Worm (Caenorhabditis elegans) whole organism, late embryonic: ENCODE data around the gene C44H4.4.

ENCODE experiments used
- ama-1 ChIP-seq: fragments of 150-350 bp; optimal IDR thresholded peaks from 2 replicates; lab custom pipeline; 2014
- ceh-19 ChIP-seq: fragments of 200-800 bp; sonication (Bioruptor generic); optimal IDR thresholded peaks from 2 replicates; lab custom pipeline; 2018; ENCODE audit warnings: mild to moderate bottlenecking, missing genetic modification characterization, missing compliant biosample characterization
- ceh-34 ChIP-seq: sonication (generic microtip); optimal IDR thresholded peaks from 2 replicates; lab custom pipeline; 2016; ENCODE audit warnings: mild to moderate bottlenecking, missing genetic modification characterization, missing compliant biosample characterization
- elt-2 ChIP-seq: sonication (generic microtip); optimal IDR thresholded peaks from 2 replicates; lab custom pipeline; 2016; ENCODE audit warnings: missing genetic modification reagents, missing genetic modification characterization, missing compliant biosample characterization
- ets-4 ChIP-seq: sonication (generic microtip); optimal IDR thresholded peaks from 2 replicates; lab custom pipeline; 2016; ENCODE audit warnings: missing genetic modification characterization, missing compliant biosample characterization
- hlh-13 ChIP-seq: fragments of 200-800 bp; sonication (Bioruptor generic); optimal IDR thresholded peaks from 2 replicates; lab custom pipeline; 2018; ENCODE audit warnings: mild to moderate bottlenecking, missing genetic modification characterization, missing compliant biosample characterization
- nhr-11 ChIP-seq: fragments of 150-350 bp; optimal IDR thresholded peaks from 2 replicates; lab custom pipeline; 2014; ENCODE audit warnings: missing biosample characterization, missing genetic modification characterization
- pag-3 ChIP-seq: sonication (generic microtip); optimal IDR thresholded peaks from 2 replicates; lab custom pipeline; 2016; ENCODE audit warnings: missing compliant biosample characterization, missing genetic modification characterization, borderline replicate concordance

ce11 chrX:14559084-14559483 lies 29.8 kb downstream of the C44H4.4 start:
- TF ChIP-seq pag-3 (tag; lab: Kevin White, UChicago) (no peak), ceh-34 (no peak), ama-1 (lab: Kevin White, UChicago) (no peak), elt-2 (no peak), hlh-13 (GFP tag; lab: Kevin White, UChicago) (no peak), ceh-19 (no peak), ets-4 (tag; lab: Kevin White, UChicago) (no peak), nhr-11 (tag; lab: Kevin White, UChicago) (no peak)
